Worm (Caenorhabditis elegans): ENCODE measurements around the gene dylt-3.

dylt-3 gene

DNA sequence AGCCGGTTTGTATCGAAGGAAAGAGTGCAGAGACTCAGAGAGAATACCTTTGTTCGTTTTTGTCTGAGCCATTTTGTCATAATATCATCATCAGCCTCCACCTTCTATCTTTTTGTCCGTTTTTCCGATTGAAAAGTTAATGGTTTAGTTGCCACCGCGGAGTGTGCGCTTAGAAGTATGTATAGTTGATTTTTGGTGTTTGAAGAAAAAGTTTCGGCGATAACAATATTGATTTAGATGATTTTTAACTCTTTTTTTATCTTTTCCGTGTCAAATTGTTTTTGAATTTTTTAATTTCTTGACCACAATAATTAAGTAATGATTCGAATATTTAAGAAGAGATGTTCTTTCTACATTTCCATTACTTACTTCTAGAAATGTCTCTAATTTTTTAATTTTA, 24.1 kb downstream of the dylt-3 start:
- no peak for TF ChIP-seq flh-1 (GFP tag; optimal IDR thresholded peaks at IDR 0.05)
- no peak for TF ChIP-seq hlh-1 (tag; optimal IDR thresholded peaks at IDR 0.05)
- TF ChIP-seq cnd-1 (tag; optimal IDR thresholded peaks at IDR 0.05) = no peak
- no peak for TF ChIP-seq ceh-39 (tag; optimal IDR thresholded peaks at IDR 0.05)
- TF ChIP-seq snpc-4 (tag; optimal IDR thresholded peaks at IDR 0.05) = no peak
- TF ChIP-seq unc-120 (tag; optimal IDR thresholded peaks at IDR 0.05; ENCODE audit: poor library complexity, severe bottlenecking) = no peak
- no peak for TF ChIP-seq ceh-83 (GFP tag; optimal IDR thresholded peaks at IDR 0.05)
- TF ChIP-seq elt-1 (tag; optimal IDR thresholded peaks at IDR 0.05; ENCODE audit: borderline replicate concordance, insufficient read depth) = no peak
- no peak for TF ChIP-seq drap-1 (GFP tag; optimal IDR thresholded peaks at IDR 0.05)
- TF ChIP-seq ham-2 (GFP tag; optimal IDR thresholded peaks at IDR 0.05) = no peak
- TF ChIP-seq nhr-76 (tag; optimal IDR thresholded peaks at IDR 0.05) = no peak
- no peak for TF ChIP-seq ces-1 (GFP tag; optimal IDR thresholded peaks at IDR 0.05)
- TF ChIP-seq unc-39 (tag; optimal IDR thresholded peaks at IDR 0.05) = no peak
- no peak for TF ChIP-seq pha-4 (tag; optimal IDR thresholded peaks at IDR 0.05)
- TF ChIP-seq unc-62 (GFP tag; optimal IDR thresholded peaks at IDR 0.05) = no peak
- no peak for TF ChIP-seq tbx-8 (GFP tag; optimal IDR thresholded peaks at IDR 0.05)

DNA sequence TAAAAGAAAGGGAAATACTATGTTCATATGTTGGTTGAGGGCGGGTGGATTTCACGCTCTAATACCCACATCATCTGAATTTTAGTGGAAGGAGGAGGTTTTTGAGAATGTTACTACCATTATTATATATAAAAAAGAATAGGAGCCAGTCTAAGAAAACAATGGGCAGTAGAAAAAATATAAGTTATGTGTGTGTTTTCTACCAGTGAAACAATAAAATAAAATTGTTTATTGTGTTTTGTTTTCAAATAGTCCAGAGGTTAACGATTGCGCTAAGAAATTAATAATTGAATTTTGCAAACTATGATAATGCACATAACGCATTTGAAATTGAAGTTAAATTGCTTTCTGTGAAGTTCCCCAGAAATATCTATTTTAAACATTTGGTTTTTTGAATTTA, 27.9 kb downstream of the dylt-3 start, which contains the start of gene M110.8:
Gene M110.8 (minus strand): TSS at position 101 of the 400 bp plus-strand sequence.
- TF ChIP-seq ztf-11 (tag; optimal IDR thresholded peaks at IDR 0.05) (no peak), mep-1 (tag; optimal IDR thresholded peaks at IDR 0.05) (no peak), zip-8 (tag; optimal IDR thresholded peaks at IDR 0.05) (no peak), mab-5 (tag; optimal IDR thresholded peaks at IDR 0.05) (no peak), bed-3 (GFP tag; optimal IDR thresholded peaks at IDR 0.05) (no peak), flh-1 (GFP tag; optimal IDR thresholded peaks at IDR 0.05) (no peak)

DNA sequence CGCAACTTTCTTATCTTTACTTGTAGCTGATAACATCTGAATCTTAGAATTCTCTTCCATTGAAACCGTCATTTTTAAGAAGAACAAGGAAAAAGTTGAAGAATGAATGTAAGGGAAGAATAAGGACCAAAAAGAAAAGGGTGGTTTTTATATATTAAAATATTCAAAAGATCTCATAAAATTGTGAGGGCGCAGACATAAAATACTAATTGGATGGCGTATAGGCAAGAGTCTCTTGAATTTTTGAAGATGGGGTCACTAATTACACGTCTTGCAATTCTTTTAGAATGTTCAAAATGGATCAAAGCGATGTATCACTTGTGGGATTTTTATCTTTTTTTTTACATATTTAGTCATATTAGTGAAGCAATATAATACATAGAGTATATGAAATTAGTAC, 31.1 kb downstream of the dylt-3 start, which contains the start of gene twk-3:
Gene twk-3 (minus strand): TSS at position 101 of the 400 bp plus-strand sequence.
- no peak for TF ChIP-seq unc-120 (tag; optimal IDR thresholded peaks at IDR 0.05; ENCODE audit: poor library complexity, severe bottlenecking)
- TF ChIP-seq elt-1 (tag; optimal IDR thresholded peaks at IDR 0.05; ENCODE audit: borderline replicate concordance, insufficient read depth) = no peak
- TF ChIP-seq mls-2 (tag; optimal IDR thresholded peaks at IDR 0.05) = no peak
- no peak for TF ChIP-seq sptf-1 (tag; optimal IDR thresholded peaks at IDR 0.05)
- no peak for TF ChIP-seq nhr-237 (tag; optimal IDR thresholded peaks at IDR 0.05)
- TF ChIP-seq mab-5 (tag; optimal IDR thresholded peaks at IDR 0.05) = no peak
- TF ChIP-seq nhr-76 (tag; optimal IDR thresholded peaks at IDR 0.05) = no peak
- TF ChIP-seq tbx-8 (GFP tag; optimal IDR thresholded peaks at IDR 0.05) = no peak
- TF ChIP-seq ces-1 (GFP tag; optimal IDR thresholded peaks at IDR 0.05) = no peak
- TF ChIP-seq lsy-2 (tag; optimal IDR thresholded peaks at IDR 0.05) = no peak
- no peak for TF ChIP-seq sem-2 (GFP tag; optimal IDR thresholded peaks at IDR 0.05)
- no peak for TF ChIP-seq blmp-1 (tag; optimal IDR thresholded peaks at IDR 0.05)
- no peak for TF ChIP-seq elt-3 (tag; optimal IDR thresholded peaks at IDR 0.05)
- TF ChIP-seq unc-62 (GFP tag; optimal IDR thresholded peaks at IDR 0.05) = no peak
- no peak for TF ChIP-seq mep-1 (tag; optimal IDR thresholded peaks at IDR 0.05)
- TF ChIP-seq ceh-39 (tag; optimal IDR thresholded peaks at IDR 0.05) = no peak
- TF ChIP-seq lin-32 (GFP tag; optimal IDR thresholded peaks at IDR 0.05) = no peak
- TF ChIP-seq lin-13 (tag; optimal IDR thresholded peaks at IDR 0.05) = no peak

DNA sequence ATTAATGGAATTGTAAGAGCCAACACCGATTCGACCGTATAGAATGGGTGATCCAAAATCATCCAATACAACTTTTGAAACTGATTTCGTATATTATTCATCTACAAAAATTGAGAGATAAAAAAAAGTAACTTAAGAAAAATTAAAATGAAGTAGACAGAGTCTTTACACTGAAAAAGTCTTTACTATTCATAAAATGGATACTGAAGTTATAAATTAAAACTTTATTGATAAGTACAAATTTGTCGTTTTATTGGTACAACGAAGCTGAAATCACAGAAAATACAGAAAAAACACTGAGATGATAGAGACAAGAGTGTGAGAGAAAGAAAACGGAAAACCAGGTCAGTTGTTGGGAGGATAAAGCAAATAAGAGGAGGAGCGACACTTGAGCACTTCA, 32.8 kb downstream of the dylt-3 start, which contains the start of gene M110.10:
Gene M110.10 (minus strand): TSS at position 101 of the 400 bp plus-strand sequence.
- TF ChIP-seq ceh-39 (tag; optimal IDR thresholded peaks at IDR 0.05) = no peak
- TF ChIP-seq zip-8 (tag; optimal IDR thresholded peaks at IDR 0.05) = no peak
- no peak for TF ChIP-seq nhr-12 (tag; optimal IDR thresholded peaks at IDR 0.05)
- TF ChIP-seq drap-1 (GFP tag; optimal IDR thresholded peaks at IDR 0.05) = no peak
- no peak for TF ChIP-seq lin-13 (tag; optimal IDR thresholded peaks at IDR 0.05)
- no peak for TF ChIP-seq bed-3 (GFP tag; optimal IDR thresholded peaks at IDR 0.05)
- no peak for TF ChIP-seq hlh-1 (tag; optimal IDR thresholded peaks at IDR 0.05)
- TF ChIP-seq pha-4 (tag; optimal IDR thresholded peaks at IDR 0.05) = no peak
- no peak for TF ChIP-seq sptf-1 (tag; optimal IDR thresholded peaks at IDR 0.05)
- TF ChIP-seq flh-1 (GFP tag; optimal IDR thresholded peaks at IDR 0.05) = no peak
- no peak for TF ChIP-seq nhr-2 (tag; optimal IDR thresholded peaks at IDR 0.05)
- no peak for TF ChIP-seq tbx-8 (GFP tag; optimal IDR thresholded peaks at IDR 0.05)
- TF ChIP-seq mls-2 (tag; optimal IDR thresholded peaks at IDR 0.05) = no peak
- no peak for TF ChIP-seq unc-120 (tag; optimal IDR thresholded peaks at IDR 0.05; ENCODE audit: poor library complexity, severe bottlenecking)
- TF ChIP-seq mep-1 (tag; optimal IDR thresholded peaks at IDR 0.05) = no peak
- no peak for TF ChIP-seq unc-39 (tag; optimal IDR thresholded peaks at IDR 0.05)
- TF ChIP-seq ztf-11 (tag; optimal IDR thresholded peaks at IDR 0.05) = no peak
- no peak for TF ChIP-seq mab-5 (tag; optimal IDR thresholded peaks at IDR 0.05)
- TF ChIP-seq cnd-1 (tag; optimal IDR thresholded peaks at IDR 0.05) = no peak
- no peak for TF ChIP-seq blmp-1 (tag; optimal IDR thresholded peaks at IDR 0.05)

Measured in whole organism, mixed stage, embryonic.